Fruit fly (Drosophila melanogaster): ENCODE data around the gene CG34112.

Gene CG34112

dm6 chr3R:4401977-4402589, 8.0 kb upstream of the CG34112 start, which contains the start of gene CG9853:
Gene CG9853 (minus strand): TSS chr3R:4402027.
- TF ChIP-seq CG11696 (GFP tag; IDR thresholded peaks at IDR 0.05) = no peak
- TF ChIP-seq amos (GFP tag; IDR thresholded peaks at IDR 0.05; ENCODE audit: partially characterized antibody) = peak; percentile 13; the same call in 1 of the 2 replicates
- TF ChIP-seq CG14860 (GFP tag; IDR thresholded peaks at IDR 0.05; ENCODE audit: partially characterized antibody) = peak; percentile 42
- no peak for TF ChIP-seq nau (GFP tag; optimal IDR thresholded peaks at IDR 0.05)
- TF ChIP-seq ro (GFP tag; IDR thresholded peaks at IDR 0.05) = no peak
- no peak for TF ChIP-seq oc (tag; optimal IDR thresholded peaks at IDR 0.05)
- peak; percentile 36; the same call in 1 of the 2 replicates for TF ChIP-seq Bgb (GFP tag; IDR thresholded peaks at IDR 0.05; ENCODE audit: partially characterized antibody)
- peak; percentile 55; the same call in 1 of the 2 replicates for TF ChIP-seq ato (GFP tag; IDR thresholded peaks at IDR 0.05; ENCODE audit: partially characterized antibody)
- TF ChIP-seq mld (GFP tag; IDR thresholded peaks at IDR 0.05; ENCODE audit: partially characterized antibody) = peak; percentile 70; the same call in 1 of the 3 replicates
- TF ChIP-seq Bteb2 (GFP tag; optimal IDR thresholded peaks at IDR 0.05) = no peak
- TF ChIP-seq her (GFP tag; optimal IDR thresholded peaks at IDR 0.05) = no peak
- no peak for TF ChIP-seq Dip3 (GFP tag; optimal IDR thresholded peaks at IDR 0.05)
- TF ChIP-seq tna (GFP tag; IDR thresholded peaks at IDR 0.05; ENCODE audit: partially characterized antibody) = peak; percentile 60
- TF ChIP-seq CG16779 (GFP tag; IDR thresholded peaks at IDR 0.05) = no peak
- peak; percentile 57; the same call in 1 of the 2 replicates for TF ChIP-seq nerfin-2 (GFP tag; IDR thresholded peaks at IDR 0.05; ENCODE audit: partially characterized antibody)
- TF ChIP-seq bbx (GFP tag; IDR thresholded peaks at IDR 0.05; ENCODE audit: partially characterized antibody) = peak; percentile 51; the same call in 1 of the 2 replicates
- no peak for TF ChIP-seq ham (GFP tag; IDR thresholded peaks at IDR 0.05)
- peak; percentile 11 for TF ChIP-seq HLH4C (GFP tag; IDR thresholded peaks at IDR 0.05; ENCODE audit: partially characterized antibody)
- TF ChIP-seq Opbp (GFP tag; IDR thresholded peaks at IDR 0.05; ENCODE audit: partially characterized antibody) = peak; percentile 37; the same call in 2 of the 3 replicates
- no peak for TF ChIP-seq CG3847 (GFP tag; IDR thresholded peaks at IDR 0.05)
- peak; percentile 82 for TF ChIP-seq CG6791 (GFP tag; IDR thresholded peaks at IDR 0.05; ENCODE audit: partially characterized antibody)
- TF ChIP-seq nom (GFP tag; optimal IDR thresholded peaks at IDR 0.05) = no peak
- no peak for TF ChIP-seq CG12391 (tag; optimal IDR thresholded peaks at IDR 0.05)
- TF ChIP-seq CG15479 (GFP tag; optimal IDR thresholded peaks at IDR 0.05) = no peak
- TF ChIP-seq sens (GFP tag) = peak; percentile 26
- TF ChIP-seq CG17359 (tag; optimal IDR thresholded peaks at IDR 0.05) = no peak
- no peak for TF ChIP-seq H2.0 (GFP tag; IDR thresholded peaks at IDR 0.05)
- TF ChIP-seq hb (GFP tag; IDR thresholded peaks at IDR 0.05; ENCODE audit: partially characterized antibody) = 0 out of 3 replicates have a peak, but pooled peaks have one; percentile 6
- no peak for TF ChIP-seq lab (GFP tag; optimal IDR thresholded peaks at IDR 0.05)
- no peak for TF ChIP-seq Fer1 (GFP tag; optimal IDR thresholded peaks at IDR 0.05)
- TF ChIP-seq chif (GFP tag; optimal IDR thresholded peaks at IDR 0.05) = no peak
- peak; percentile 43 for TF ChIP-seq D19B (GFP tag; optimal IDR thresholded peaks at IDR 0.05)
- no peak for TF ChIP-seq D19A (tag; optimal IDR thresholded peaks at IDR 0.05)
- TF ChIP-seq HmgD (GFP tag; optimal IDR thresholded peaks at IDR 0.05) = no peak
- TF ChIP-seq C15 (GFP tag; IDR thresholded peaks at IDR 0.05) = no peak
- no peak; the same call in 2 of the 3 replicates for TF ChIP-seq vnd (GFP tag; IDR thresholded peaks at IDR 0.05; ENCODE audit: partially characterized antibody)
- TF ChIP-seq CG7963 (GFP tag; IDR thresholded peaks at IDR 0.05; ENCODE audit: partially characterized antibody) = peak; percentile 70
- TF ChIP-seq CG16813 (GFP tag; IDR thresholded peaks at IDR 0.05; ENCODE audit: partially characterized antibody) = peak; percentile 5

- TF ChIP-seq Med (GFP tag) (peak; percentile 61), mam (GFP tag; optimal IDR thresholded peaks at IDR 0.05) (no peak), ash1 (GFP tag; optimal IDR thresholded peaks at IDR 0.05) (no peak), CG10267 (tag; optimal IDR thresholded peaks at IDR 0.05) (no peak), CG2875 (GFP tag; optimal IDR thresholded peaks at IDR 0.05) (no peak), MESR4 (GFP tag; optimal IDR thresholded peaks at IDR 0.05) (peak; percentile 65), CG4282 (GFP tag; optimal IDR thresholded peaks at IDR 0.05) (no peak), CG17912 (GFP tag; optimal IDR thresholded peaks at IDR 0.05) (no peak), CG10147 (GFP tag; optimal IDR thresholded peaks at IDR 0.05) (no peak), CG8924 (tag; optimal IDR thresholded peaks at IDR 0.05) (no peak), fd3F (GFP tag; optimal IDR thresholded peaks at IDR 0.05) (no peak), Myb (GFP tag; optimal IDR thresholded peaks at IDR 0.05) (no peak)
Measured at dm6 chr3R:4400497-4400833, 6.4 kb upstream of the CG34112 start, which contains the start of gene CG14647. Gene CG14647 (plus strand): TSS chr3R:4400510.
